Fruit fly (Drosophila melanogaster) whole organism, embryonic: Measurements from ENCODE around the gene CG10347.

Source experiments
- ATbp ChIP-seq: fragments of 200-800 bp; sonication (Bioruptor generic); optimal IDR thresholded peaks from 2 replicates; lab custom pipeline; 2017; ENCODE audit warnings: missing biosample characterization, mild to moderate bottlenecking, missing genetic modification characterization, missing genetic modification reagents
- Antp ChIP-seq: fragments of 200-800 bp; sonication (Bioruptor generic); optimal IDR thresholded peaks from 3 replicates; lab custom pipeline; 2016; ENCODE audit warnings: missing biosample characterization, missing genetic modification characterization
- Awh ChIP-seq: fragments of 200-800 bp; sonication (Bioruptor generic); IDR thresholded peaks from 2 replicates; pipeline ENCODE4, ENCODE4 v1.3.6; 2022; ENCODE audit warnings: missing biosample characterization, missing genetic modification characterization
- CG11560 ChIP-seq: fragments of 200-800 bp; sonication (Bioruptor generic); IDR thresholded peaks from 3 replicates; pipeline ENCODE4 v1.3.6; 2022; ENCODE audit warnings: missing biosample characterization, missing genetic modification characterization
- CG12942 ChIP-seq: fragments of 200-800 bp; sonication (Bioruptor generic); optimal IDR thresholded peaks from 3 replicates; lab custom pipeline; 2016; ENCODE audit warnings: missing biosample characterization, missing genetic modification characterization
- CG1603 ChIP-seq: fragments of 200-800 bp; sonication (Bioruptor generic); optimal IDR thresholded peaks from 2 replicates; lab custom pipeline; 2019; ENCODE audit warnings: missing biosample characterization, mild to moderate bottlenecking, missing genetic modification characterization, moderate library complexity
- CG2199 ChIP-seq: fragments of 200-800 bp; sonication (Bioruptor generic); IDR thresholded peaks from 3 replicates; pipeline ENCODE4 v1.3.6; 2022; ENCODE audit warnings: missing biosample characterization, missing genetic modification characterization
- CG2202 ChIP-seq: fragments of 200-800 bp; sonication (Bioruptor generic); optimal IDR thresholded peaks from 2 replicates; lab custom pipeline; 2018; ENCODE audit warnings: missing biosample characterization, mild to moderate bottlenecking, missing genetic modification characterization
- CG31388 ChIP-seq: fragments of 200-800 bp; sonication (Bioruptor generic); optimal IDR thresholded peaks from 2 replicates; lab custom pipeline; 2016; ENCODE audit warnings: missing biosample characterization, missing genetic modification characterization
- CG3726 ChIP-seq: fragments of 200-800 bp; sonication (Bioruptor generic); IDR thresholded peaks from 3 replicates; pipeline ENCODE4, ENCODE4 v1.3.6; 2022; ENCODE audit warnings: missing biosample characterization, missing genetic modification characterization
- CG4328 ChIP-seq: fragments of 200-800 bp; sonication (Bioruptor generic); optimal IDR thresholded peaks from 3 replicates; lab custom pipeline; 2017; ENCODE audit warnings: missing biosample characterization, missing genetic modification reagents, missing genetic modification characterization
- CG4404 ChIP-seq: fragments of 200-800 bp; sonication (Bioruptor generic); IDR thresholded peaks from 2 replicates; pipeline ENCODE4 v1.3.6; 2022; ENCODE audit warnings: missing biosample characterization, missing genetic modification characterization
- CG4854 ChIP-seq: fragments of 200-800 bp; sonication (Bioruptor generic); optimal IDR thresholded peaks from 2 replicates; lab custom pipeline; 2016; ENCODE audit warnings: missing biosample characterization, missing genetic modification characterization, inconsistent platforms
- CG7271 ChIP-seq: fragments of 200-800 bp; sonication (Bioruptor generic); optimal IDR thresholded peaks from 2 replicates; lab custom pipeline; 2018; ENCODE audit warnings: missing biosample characterization, mild to moderate bottlenecking, missing genetic modification characterization, moderate library complexity
- CG8388 ChIP-seq: fragments of 200-800 bp; sonication (Bioruptor generic); optimal IDR thresholded peaks from 2 replicates; lab custom pipeline; 2019; ENCODE audit warnings: missing biosample characterization, mild to moderate bottlenecking, missing genetic modification characterization, moderate library complexity
- CG9437 ChIP-seq: fragments of 200-800 bp; sonication (Bioruptor generic); optimal IDR thresholded peaks from 2 replicates; lab custom pipeline; 2018; ENCODE audit warnings: missing biosample characterization, mild to moderate bottlenecking, missing genetic modification characterization
- CG9609 ChIP-seq: fragments of 200-800 bp; sonication (Bioruptor generic); optimal IDR thresholded peaks from 3 replicates; lab custom pipeline; 2016; ENCODE audit warnings: missing biosample characterization, missing genetic modification characterization
- CG9876 ChIP-seq: fragments of 200-800 bp; sonication (Bioruptor generic); optimal IDR thresholded peaks from 2 replicates; lab custom pipeline; 2016; ENCODE audit warnings: missing biosample characterization, missing genetic modification characterization
- D19A ChIP-seq: fragments of 200-800 bp; optimal IDR thresholded peaks from 3 replicates; lab custom pipeline; 2019; ENCODE audit warnings: missing biosample characterization, mild to moderate bottlenecking, missing genetic modification characterization, moderate library complexity
- Dfd ChIP-seq, 2 experiments: fragments of >200 bp; optimal IDR thresholded peaks; 2 replicates each; lab custom pipeline; 2017; ENCODE audit warnings: missing biosample characterization in 2 of 2, missing genetic modification characterization in 2 of 2
- Doc2 ChIP-seq: fragments of 200-800 bp; sonication (Bioruptor generic); IDR thresholded peaks from 2 replicates; pipeline ENCODE4 v1.3.6; 2022; ENCODE audit warnings: missing biosample characterization, missing genetic modification characterization
- Dp ChIP-seq: fragments of 200-800 bp; sonication (Bioruptor generic); optimal IDR thresholded peaks from 2 replicates; lab custom pipeline; 2018; ENCODE audit warnings: missing biosample characterization, mild to moderate bottlenecking, missing genetic modification characterization, moderate library complexity
- Drgx ChIP-seq: fragments of 200-800 bp; sonication (Bioruptor generic); IDR thresholded peaks from 2 replicates; pipeline ENCODE4 v1.3.6; 2022; ENCODE audit warnings: missing biosample characterization, missing genetic modification characterization
- HHEX ChIP-seq: fragments of 200-800 bp; sonication (Bioruptor generic); optimal IDR thresholded peaks from 3 replicates; lab custom pipeline; 2017; ENCODE audit warnings: missing biosample characterization, mild to moderate bottlenecking, missing genetic modification characterization, missing genetic modification reagents
- Lim3 ChIP-seq: fragments of 200-800 bp; sonication (Bioruptor generic); IDR thresholded peaks from 2 replicates; pipeline ENCODE4 v1.3.6; 2022; ENCODE audit warnings: missing biosample characterization, missing genetic modification characterization
- Mrtf ChIP-seq: fragments of 200-800 bp; sonication (Bioruptor generic); IDR thresholded peaks from 3 replicates; pipeline ENCODE4 v1.3.6; 2022; ENCODE audit warnings: missing biosample characterization, missing genetic modification characterization
- NK7.1 ChIP-seq: fragments of 200-800 bp; sonication (Bioruptor generic); optimal IDR thresholded peaks from 3 replicates; lab custom pipeline; 2016; ENCODE audit warnings: missing biosample characterization, missing genetic modification characterization
- Oaz ChIP-seq: fragments of 200-800 bp; sonication (Bioruptor generic); IDR thresholded peaks from 2 replicates; pipeline ENCODE4 v1.3.6; 2022; ENCODE audit warnings: missing biosample characterization, missing genetic modification characterization
- PHDP ChIP-seq: fragments of 200-800 bp; sonication (Bioruptor generic); optimal IDR thresholded peaks from 3 replicates; lab custom pipeline; 2018; ENCODE audit warnings: missing biosample characterization, mild to moderate bottlenecking, missing genetic modification characterization, moderate library complexity
- Ravus ChIP-seq: fragments of 200-800 bp; sonication (Bioruptor generic); IDR thresholded peaks from 2 replicates; pipeline ENCODE4 v1.3.6; 2022; ENCODE audit warnings: missing biosample characterization, missing genetic modification characterization
- Six4 ChIP-seq: fragments of 200-800 bp; sonication (Bioruptor generic); optimal IDR thresholded peaks from 2 replicates; lab custom pipeline; 2016; ENCODE audit warnings: missing biosample characterization, missing genetic modification characterization
- Sox102F ChIP-seq: fragments of 200-800 bp; sonication (Bioruptor generic); optimal IDR thresholded peaks from 2 replicates; lab custom pipeline; 2018; ENCODE audit warnings: missing biosample characterization, mild to moderate bottlenecking, missing genetic modification characterization, moderate library complexity
- YL-1 ChIP-seq: fragments of 200-800 bp; sonication (Bioruptor generic); optimal IDR thresholded peaks from 3 replicates; lab custom pipeline; 2017; ENCODE audit warnings: missing biosample characterization, mild to moderate bottlenecking, missing genetic modification characterization
- ap ChIP-seq: fragments of 200-800 bp; sonication (Bioruptor generic); IDR thresholded peaks from 2 replicates; pipeline ENCODE4 v1.3.6; 2022; ENCODE audit warnings: missing biosample characterization, missing genetic modification characterization
- ase ChIP-seq: fragments of 200-800 bp; sonication (Bioruptor generic); IDR thresholded peaks from 3 replicates; pipeline ENCODE4 v1.3.6; 2022; ENCODE audit warnings: missing biosample characterization, missing genetic modification characterization
- bab2 ChIP-seq: fragments of 200-800 bp; sonication (Bioruptor generic); optimal IDR thresholded peaks from 2 replicates; lab custom pipeline; 2016; ENCODE audit warnings: missing biosample characterization, missing genetic modification characterization
- btn ChIP-seq: fragments of 200-800 bp; sonication (Bioruptor generic); optimal IDR thresholded peaks from 2 replicates; lab custom pipeline; 2016; ENCODE audit warnings: missing biosample characterization, missing genetic modification characterization
- cato ChIP-seq: fragments of 200-800 bp; sonication (Bioruptor generic); optimal IDR thresholded peaks from 2 replicates; lab custom pipeline; 2016; ENCODE audit warnings: missing biosample characterization, missing genetic modification characterization, borderline replicate concordance
- cg ChIP-seq: fragments of 200-800 bp; sonication (Bioruptor generic); optimal IDR thresholded peaks from 3 replicates; lab custom pipeline; 2019; ENCODE audit warnings: missing biosample characterization, mild to moderate bottlenecking, missing genetic modification characterization, moderate library complexity
- croc ChIP-seq: fragments of 200-800 bp; sonication (Bioruptor generic); conservative IDR thresholded peaks from 3 replicates; pipeline ENCODE4 v1.3.6; 2022; ENCODE audit warnings: missing biosample characterization, missing genetic modification characterization
- crp ChIP-seq, 2 experiments: fragments of 200-800 bp; sonication (Bioruptor generic); optimal IDR thresholded peaks; 2 replicates in 1 of 2; 3 replicates in 1 of 2; lab custom pipeline; 2017; ENCODE audit warnings: missing biosample characterization in 2 of 2, missing genetic modification characterization in 2 of 2, mild to moderate bottlenecking in 1 of 2, moderate library complexity in 1 of 2
- kay ChIP-seq: fragments of 200-800 bp; sonication (Bioruptor generic); optimal IDR thresholded peaks from 2 replicates; lab custom pipeline; 2016; ENCODE audit warnings: missing biosample characterization, missing genetic modification characterization
- luna ChIP-seq: fragments of 200-800 bp; sonication (Bioruptor generic); optimal IDR thresholded peaks from 2 replicates; lab custom pipeline; 2016; ENCODE audit warnings: missing biosample characterization, missing genetic modification characterization
- maf-S ChIP-seq: fragments of 200-800 bp; sonication (Bioruptor generic); optimal IDR thresholded peaks from 2 replicates; lab custom pipeline; 2016; ENCODE audit warnings: missing biosample characterization, missing genetic modification characterization
- nmo ChIP-seq: fragments of 200-800 bp; sonication (Bioruptor generic); optimal IDR thresholded peaks from 2 replicates; lab custom pipeline; 2018; ENCODE audit warnings: missing biosample characterization, mild to moderate bottlenecking, missing genetic modification characterization, moderate library complexity
- peb ChIP-seq: fragments of 200-800 bp; sonication (Bioruptor generic); IDR thresholded peaks from 2 replicates; pipeline ENCODE4 v1.3.6; 2022; ENCODE audit warnings: missing biosample characterization, missing genetic modification characterization
- ranshi ChIP-seq: fragments of 200-800 bp; sonication (Bioruptor generic); IDR thresholded peaks from 2 replicates; pipeline ENCODE4 v1.3.6; 2022; ENCODE audit warnings: missing biosample characterization, missing genetic modification characterization
- row ChIP-seq: fragments of 200-800 bp; sonication (Bioruptor generic); IDR thresholded peaks from 3 replicates; pipeline ENCODE4 v1.3.6; 2022; ENCODE audit warnings: missing biosample characterization, missing genetic modification characterization
- salm ChIP-seq: fragments of 200-800 bp; sonication (Bioruptor generic); optimal IDR thresholded peaks from 2 replicates; lab custom pipeline; 2018; ENCODE audit warnings: missing biosample characterization, mild to moderate bottlenecking, missing genetic modification characterization
- sisA ChIP-seq: fragments of 200-800 bp; sonication (Bioruptor generic); IDR thresholded peaks from 2 replicates; pipeline ENCODE4 v1.3.6; 2022; ENCODE audit warnings: missing biosample characterization, missing genetic modification characterization
- slou ChIP-seq: fragments of 200-800 bp; sonication (Bioruptor generic); optimal IDR thresholded peaks from 3 replicates; lab custom pipeline; 2016; ENCODE audit warnings: missing biosample characterization, missing genetic modification characterization
- toy ChIP-seq: fragments of 200-800 bp; sonication (Bioruptor generic); IDR thresholded peaks from 2 replicates; pipeline ENCODE4 v1.3.6; 2022; ENCODE audit warnings: missing biosample characterization, missing genetic modification characterization
- wdn ChIP-seq: fragments of 200-800 bp; sonication (Bioruptor generic); IDR thresholded peaks from 2 replicates; pipeline ENCODE4 v1.3.6; 2022; ENCODE audit warnings: missing biosample characterization, missing genetic modification characterization

The CG10347 gene

DNA sequence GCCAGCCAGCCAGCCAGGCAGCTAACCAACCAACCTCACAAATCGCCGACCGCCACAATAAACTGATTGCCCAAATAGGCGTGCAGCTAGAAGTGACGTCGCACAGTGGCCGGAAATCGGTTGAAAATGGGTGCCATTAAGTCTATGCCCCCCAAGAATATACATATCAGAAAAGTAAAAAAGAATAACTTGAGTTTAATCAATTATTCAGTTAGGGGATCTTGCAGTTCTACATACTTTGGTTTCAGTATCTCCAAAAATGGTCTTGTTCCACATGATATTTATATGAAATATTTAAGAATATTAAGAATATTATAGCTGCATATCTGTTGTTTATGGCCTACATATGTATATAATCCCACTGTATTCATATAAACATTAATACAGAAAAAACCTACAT, 30.6 kb upstream of the CG10347 start (continued):
- TF ChIP-seq CG31388 (no peak), CG3726 (GFP tag; lab: Robert Waterston, UW) (no peak), CG4328 (GFP tag; lab: Kevin White, UChicago) (peak; percentile 46), Dfd (GFP tag; optimal IDR thresholded peaks at IDR 0.05; lab: Kevin White, UChicago) (no peak), btn (GFP tag; lab: Kevin White, UChicago) (no peak), Six4 (GFP tag; lab: Kevin White, UChicago) (no peak), Antp (GFP tag; lab: Kevin White, UChicago) (no peak), CG9609 (no peak), salm (tag; lab: Kevin White, UChicago) (peak; percentile 16), HHEX (GFP tag; lab: Kevin White, UChicago) (peak; percentile 48), CG2202 (no peak), bab2 (GFP tag; lab: Kevin White, UChicago) (no peak), CG12942 (GFP tag; lab: Kevin White, UChicago) (no peak), ase (no peak), NK7.1 (no peak), CG11560 (no peak; the same call in 2 of the 3 replicates), wdn (GFP tag; lab: Robert Waterston, UW) (no peak), slou (GFP tag; lab: Kevin White, UChicago) (no peak), row (peak; percentile 79), Dp (GFP tag; lab: Kevin White, UChicago) (no peak), Oaz (GFP tag; lab: Robert Waterston, UW) (0 out of 2 replicates have a peak, but pooled peaks have one; percentile 10), CG9437 (GFP tag; lab: Kevin White, UChicago) (peak; percentile 16), CG8388 (peak; percentile 17), CG7271 (tag; lab: Kevin White, UChicago) (no peak), Lim3 (no peak), nmo (GFP tag; lab: Kevin White, UChicago) (no peak), croc (no peak), crp (GFP tag; optimal IDR thresholded peaks at IDR 0.05; lab: Kevin White, UChicago) (no peak), toy (GFP tag; lab: Robert Waterston, UW) (no peak), Ravus (GFP tag; lab: Robert Waterston, UW) (no peak), maf-S (GFP tag; lab: Kevin White, UChicago) (no peak), CG1603 (tag; lab: Kevin White, UChicago) (no peak), luna (GFP tag; lab: Kevin White, UChicago) (no peak), Sox102F (GFP tag; lab: Kevin White, UChicago) (peak; percentile 44), CG9876 (no peak), cato (GFP tag; lab: Kevin White, UChicago) (no peak), YL-1 (GFP tag; lab: Kevin White, UChicago) (no peak), D19A (tag; lab: Kevin White, UChicago) (peak; percentile 42), ATbp (peak; percentile 32), CG4854 (no peak), kay (GFP tag; lab: Kevin White, UChicago) (no peak), Mrtf (no peak), ap (GFP tag; lab: Robert Waterston, UW) (no peak), ranshi (GFP tag; lab: Robert Waterston, UW) (peak; percentile 41; the same call in 1 of the 2 replicates), CG4404 (no peak), Drgx (GFP tag; lab: Robert Waterston, UW) (no peak), CG2199 (GFP tag; lab: Robert Waterston, UW) (peak; percentile 34; the same call in 1 of the 3 replicates), cg (GFP tag; lab: Kevin White, UChicago) (no peak), PHDP (tag; lab: Kevin White, UChicago) (peak; percentile 64), sisA (GFP tag; lab: Robert Waterston, UW) (no peak), peb (no peak), Awh (GFP tag; lab: Robert Waterston, UW) (0 out of 2 replicates have a peak, but pooled peaks have one; percentile 16), Doc2 (no peak)
